Worm (Caenorhabditis elegans) whole organism, late embryonic: Measurements from ENCODE around the gene acy-4.

Experiments
- C38D4.7 ChIP-seq: fragments of 200-800 bp; sonication (Bioruptor generic); optimal IDR thresholded peaks from 2 replicates; lab custom pipeline; 2018; ENCODE audit warnings: mild to moderate bottlenecking, missing genetic modification characterization, moderate library complexity, missing compliant biosample characterization
- ama-1 ChIP-seq: fragments of 150-350 bp; optimal IDR thresholded peaks from 2 replicates; lab custom pipeline; 2014
- hlh-13 ChIP-seq: fragments of 200-800 bp; sonication (Bioruptor generic); optimal IDR thresholded peaks from 2 replicates; lab custom pipeline; 2018; ENCODE audit warnings: mild to moderate bottlenecking, missing genetic modification characterization, missing compliant biosample characterization
- pax-1 ChIP-seq: fragments of 150-350 bp; optimal IDR thresholded peaks from 2 replicates; lab custom pipeline; 2014; ENCODE audit warnings: missing biosample characterization, missing genetic modification characterization
- tbx-2 ChIP-seq: sonication (generic microtip); optimal IDR thresholded peaks from 2 replicates; lab custom pipeline; 2016; ENCODE audit warnings: missing genetic modification characterization, missing compliant biosample characterization
- unc-86 ChIP-seq: sonication (generic microtip); optimal IDR thresholded peaks from 2 replicates; lab custom pipeline; 2016; ENCODE audit warnings: missing genetic modification characterization, missing compliant biosample characterization

DNA sequence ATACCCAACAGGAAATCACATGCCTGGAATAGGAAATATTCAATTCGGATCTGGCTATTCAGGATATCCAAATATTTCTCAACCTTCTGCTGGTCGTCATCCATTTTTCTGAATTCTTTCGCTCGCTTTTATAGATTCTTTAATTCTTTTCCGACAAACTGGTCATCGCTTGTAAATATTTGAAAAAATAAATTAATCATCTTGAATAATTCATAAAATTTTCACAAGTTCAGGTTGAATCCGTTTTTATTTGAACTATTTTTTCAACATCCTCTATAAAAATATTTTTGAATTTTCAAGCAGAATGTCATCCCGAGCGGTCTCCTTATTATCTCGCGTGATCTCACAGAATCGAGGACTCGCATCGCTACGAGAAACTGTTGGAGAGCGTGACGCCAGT, 37.3 kb downstream of the acy-4 start, which contains the start of gene mrpl-48:
- TF ChIP-seq unc-86 (tag; lab: Kevin White, UChicago), result no peak
- TF ChIP-seq pax-1, result no peak
- no peak for TF ChIP-seq tbx-2 (tag; lab: Kevin White, UChicago)
- no peak for TF ChIP-seq hlh-13 (GFP tag; lab: Kevin White, UChicago)
- no peak for TF ChIP-seq ama-1
- TF ChIP-seq C38D4.7, result no peak
